Fruit fly (Drosophila melanogaster): Measurements from ENCODE around the gene CG3868.

Gene CG3868

DNA sequence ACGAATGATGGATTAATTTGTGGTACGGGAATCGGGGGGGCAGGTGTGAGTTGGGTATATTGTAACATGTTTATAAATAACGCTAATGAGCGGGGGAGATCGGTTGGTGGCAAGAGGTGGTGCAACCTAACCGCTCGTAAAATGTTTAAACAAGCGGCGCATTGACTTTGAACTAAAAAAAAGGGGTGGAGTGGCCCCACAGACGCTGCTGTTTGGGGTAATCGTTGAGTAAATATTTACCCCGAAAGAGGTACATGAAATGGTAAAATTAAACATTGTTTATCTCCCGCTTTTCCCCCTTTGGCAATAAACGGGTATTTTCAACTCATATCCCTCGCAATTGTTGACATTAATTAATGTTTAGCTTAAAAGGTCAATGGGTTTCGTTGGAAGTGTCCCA lies 36.4 kb downstream of the CG3868 start (continued):
- TF ChIP-seq CG14014 (GFP tag; IDR thresholded peaks at IDR 0.05), result 0 out of 2 replicates have a peak, but pooled peaks have one; percentile 45
- no peak for TF ChIP-seq CG30403 (GFP tag; optimal IDR thresholded peaks at IDR 0.05)
- TF ChIP-seq stwl (tag; optimal IDR thresholded peaks at IDR 0.05), result peak; percentile 1
- TF ChIP-seq cas (GFP tag; IDR thresholded peaks at IDR 0.05), result no peak
- 0 out of 2 replicates have a peak, but pooled peaks have one; percentile 28 for TF ChIP-seq CG6689 (GFP tag; IDR thresholded peaks at IDR 0.05)
- no peak for TF ChIP-seq D19B (GFP tag; optimal IDR thresholded peaks at IDR 0.05)
- TF ChIP-seq toy (GFP tag; IDR thresholded peaks at IDR 0.05), result no peak
- peak; percentile 44 for TF ChIP-seq Hmr (GFP tag; optimal IDR thresholded peaks at IDR 0.05)
- peak; percentile 15 for TF ChIP-seq Jarid2 (GFP tag; optimal IDR thresholded peaks at IDR 0.05)
- no peak for TF ChIP-seq D (optimal IDR thresholded peaks at IDR 0.05)
- peak; percentile 65 for TF ChIP-seq D (GFP tag; optimal IDR thresholded peaks at IDR 0.05)
- TF ChIP-seq sob (GFP tag; IDR thresholded peaks at IDR 0.05), result no peak
- TF ChIP-seq ind (GFP tag; optimal IDR thresholded peaks at IDR 0.05), result no peak
- no peak for TF ChIP-seq mld (GFP tag; IDR thresholded peaks at IDR 0.05; ENCODE audit: partially characterized antibody)
- TF ChIP-seq jing (GFP tag; optimal IDR thresholded peaks at IDR 0.05), result no peak
- TF ChIP-seq dmrt99B (tag; optimal IDR thresholded peaks at IDR 0.05), result peak; percentile 70
- no peak for TF ChIP-seq sc (optimal IDR thresholded peaks at IDR 0.05)
- TF ChIP-seq sc (GFP tag; optimal IDR thresholded peaks at IDR 0.05), result peak; percentile 71
- peak; percentile 49 for TF ChIP-seq CG8388 (GFP tag; optimal IDR thresholded peaks at IDR 0.05)
- peak; percentile 73 for TF ChIP-seq CG11723 (GFP tag; optimal IDR thresholded peaks at IDR 0.05)
- TF ChIP-seq Mes4 (GFP tag; optimal IDR thresholded peaks at IDR 0.05), result peak; percentile 39
- peak; percentile 65; the same call in 1 of the 2 replicates for TF ChIP-seq vvl (GFP tag; IDR thresholded peaks at IDR 0.05)
- TF ChIP-seq hth (optimal IDR thresholded peaks at IDR 0.05), result no peak
- TF ChIP-seq NFAT (GFP tag; IDR thresholded peaks at IDR 0.05), result no peak
- peak; percentile 34 for TF ChIP-seq Oli (tag; optimal IDR thresholded peaks at IDR 0.05)
- TF ChIP-seq gem (tag; optimal IDR thresholded peaks at IDR 0.05), result peak; percentile 56
- TF ChIP-seq bcd (GFP tag; optimal IDR thresholded peaks at IDR 0.05), result peak; percentile 47
- peak; percentile 72 for TF ChIP-seq nerfin-1 (tag; optimal IDR thresholded peaks at IDR 0.05)
- TF ChIP-seq inv (GFP tag; IDR thresholded peaks at IDR 0.05; ENCODE audit: partially characterized antibody), result no peak
- peak; percentile 75 for TF ChIP-seq onecut (GFP tag; IDR thresholded peaks at IDR 0.05)
- peak; percentile 66 for TF ChIP-seq HHEX (GFP tag; optimal IDR thresholded peaks at IDR 0.05)
- peak; percentile 73 for TF ChIP-seq Blimp-1 (GFP tag; optimal IDR thresholded peaks at IDR 0.05)
- TF ChIP-seq hb (GFP tag; IDR thresholded peaks at IDR 0.05; ENCODE audit: partially characterized antibody), result no peak
- TF ChIP-seq psq (GFP tag; optimal IDR thresholded peaks at IDR 0.05), result no peak
- peak; percentile 95 for TF ChIP-seq kni (GFP tag; optimal IDR thresholded peaks at IDR 0.05)
- no peak for TF ChIP-seq phol (tag; optimal IDR thresholded peaks at IDR 0.05)
- TF ChIP-seq CG10462 (GFP tag; optimal IDR thresholded peaks at IDR 0.05), result peak; percentile 7
- TF ChIP-seq CG17361 (GFP tag; IDR thresholded peaks at IDR 0.05), result peak; percentile 52; the same call in 2 of the 3 replicates
- TF ChIP-seq slbo (GFP tag; IDR thresholded peaks at IDR 0.05), result 0 out of 2 replicates have a peak, but pooled peaks have one; percentile 10
- peak; percentile 81 for TF ChIP-seq CG10431 (GFP tag; optimal IDR thresholded peaks at IDR 0.05)
- peak; percentile 45; the same call in 1 of the 2 replicates for TF ChIP-seq HLH3B (GFP tag; IDR thresholded peaks at IDR 0.05)
- TF ChIP-seq Nf-YC (tag; optimal IDR thresholded peaks at IDR 0.05), result peak; percentile 31
- no peak for TF ChIP-seq ro (GFP tag; IDR thresholded peaks at IDR 0.05)
- TF ChIP-seq Ravus (GFP tag; IDR thresholded peaks at IDR 0.05), result no peak
- no peak for TF ChIP-seq p53 (GFP tag; optimal IDR thresholded peaks at IDR 0.05)
- TF ChIP-seq gce (GFP tag; IDR thresholded peaks at IDR 0.05), result peak; percentile 63; the same call in 2 of the 3 replicates
- TF ChIP-seq al (GFP tag; IDR thresholded peaks at IDR 0.05), result no peak
- TF ChIP-seq hkb (optimal IDR thresholded peaks at IDR 0.05), result no peak
- 0 out of 2 replicates have a peak, but pooled peaks have one; percentile 56 for TF ChIP-seq hkb (GFP tag; IDR thresholded peaks at IDR 0.05)
- TF ChIP-seq exex (tag; optimal IDR thresholded peaks at IDR 0.05), result peak; percentile 41
- TF ChIP-seq CG9609 (GFP tag; optimal IDR thresholded peaks at IDR 0.05), result no peak
- TF ChIP-seq ac (GFP tag; optimal IDR thresholded peaks at IDR 0.05), result peak; percentile 68
